Worm (Caenorhabditis elegans): Measurements from ENCODE around the gene Y46H3A.5.

The Y46H3A.5 gene

ce11 chrV:1821287-1821686, 6.6 kb upstream of the Y46H3A.5 start, which contains the start of the genes gly-7 and mrpl-39:
TSS of gene gly-7 (minus strand) at chrV:1821323.
TSS of gene mrpl-39 (plus strand) at chrV:1821579.
- TF ChIP-seq klf-2 (GFP tag; conservative IDR thresholded peaks at IDR 0.05) (0 out of 2 replicates have a peak, but pooled peaks have one; percentile 53), ztf-29 (GFP tag; IDR thresholded peaks at IDR 0.05) (no peak), tab-1 (GFP tag; IDR thresholded peaks at IDR 0.05) (peak; percentile 67; the same call in 1 of the 2 replicates), cog-1 (tag; optimal IDR thresholded peaks at IDR 0.05) (no peak), T22C8.4 (GFP tag; IDR thresholded peaks at IDR 0.05) (no peak), ztf-23 (GFP tag; IDR thresholded peaks at IDR 0.05) (peak; percentile 76), ref-1 (GFP tag; conservative IDR thresholded peaks at IDR 0.05) (0 out of 2 replicates have a peak, but pooled peaks have one; percentile 37), med-1 (GFP tag; optimal IDR thresholded peaks at IDR 0.05; ENCODE audit: insufficient read depth) (peak; percentile 81), flt-1 (GFP tag; IDR thresholded peaks at IDR 0.05) (peak; percentile 46; the same call in 1 of the 2 replicates)

ce11 chrV:1820749-1821148, 6.1 kb upstream of the Y46H3A.5 start:
- TF ChIP-seq flt-1 (GFP tag; IDR thresholded peaks at IDR 0.05), result no peak
- no peak for TF ChIP-seq ztf-23 (GFP tag; IDR thresholded peaks at IDR 0.05)
- TF ChIP-seq cog-1 (tag; optimal IDR thresholded peaks at IDR 0.05), result no peak

- no peak for TF ChIP-seq T22C8.4 (GFP tag; IDR thresholded peaks at IDR 0.05)
- no peak for TF ChIP-seq cog-1 (tag; optimal IDR thresholded peaks at IDR 0.05)
- no peak for TF ChIP-seq ref-1 (GFP tag; conservative IDR thresholded peaks at IDR 0.05)
- TF ChIP-seq ztf-23 (GFP tag; IDR thresholded peaks at IDR 0.05), result no peak
- TF ChIP-seq klf-2 (GFP tag; conservative IDR thresholded peaks at IDR 0.05), result no peak
- no peak for TF ChIP-seq med-1 (GFP tag; optimal IDR thresholded peaks at IDR 0.05; ENCODE audit: insufficient read depth)
- no peak for TF ChIP-seq tab-1 (GFP tag; IDR thresholded peaks at IDR 0.05)
- TF ChIP-seq flt-1 (GFP tag; IDR thresholded peaks at IDR 0.05), result no peak
- TF ChIP-seq ztf-29 (GFP tag; IDR thresholded peaks at IDR 0.05), result no peak
These were observed 5.3 kb upstream of the Y46H3A.5 start for ce11 chrV:1820016-1820415.

ce11 chrV:1811035-1811434, 3.6 kb downstream of the Y46H3A.5 start, which contains the start of gene Y46H3A.4:
TSS of gene Y46H3A.4 (minus strand) at chrV:1811135.
- TF ChIP-seq tab-1 (GFP tag; IDR thresholded peaks at IDR 0.05) (no peak), cog-1 (tag; optimal IDR thresholded peaks at IDR 0.05) (no peak), ref-1 (GFP tag; conservative IDR thresholded peaks at IDR 0.05) (no peak), flt-1 (GFP tag; IDR thresholded peaks at IDR 0.05) (no peak), T22C8.4 (GFP tag; IDR thresholded peaks at IDR 0.05) (no peak), klf-2 (GFP tag; conservative IDR thresholded peaks at IDR 0.05) (no peak), ztf-29 (GFP tag; IDR thresholded peaks at IDR 0.05) (no peak), med-1 (GFP tag; optimal IDR thresholded peaks at IDR 0.05; ENCODE audit: insufficient read depth) (no peak), ztf-23 (GFP tag; IDR thresholded peaks at IDR 0.05) (no peak)

ce11 chrV:1807160-1807559, 7.5 kb downstream of the Y46H3A.5 start, which contains the start of gene srt-42:
TSS of gene srt-42 (plus strand) at chrV:1807460.
- TF ChIP-seq klf-2 (GFP tag; conservative IDR thresholded peaks at IDR 0.05), result no peak

- TF ChIP-seq klf-2 (GFP tag; conservative IDR thresholded peaks at IDR 0.05) (no peak), tab-1 (GFP tag; IDR thresholded peaks at IDR 0.05) (no peak), ztf-29 (GFP tag; IDR thresholded peaks at IDR 0.05) (no peak), med-1 (GFP tag; optimal IDR thresholded peaks at IDR 0.05; ENCODE audit: insufficient read depth) (no peak), cog-1 (tag; optimal IDR thresholded peaks at IDR 0.05) (no peak), T22C8.4 (GFP tag; IDR thresholded peaks at IDR 0.05) (no peak), ztf-23 (GFP tag; IDR thresholded peaks at IDR 0.05) (no peak), flt-1 (GFP tag; IDR thresholded peaks at IDR 0.05) (no peak), ref-1 (GFP tag; conservative IDR thresholded peaks at IDR 0.05) (no peak)
These were observed 8.9 kb downstream of the Y46H3A.5 start for ce11 chrV:1805724-1806316.

- TF ChIP-seq ztf-23 (GFP tag; IDR thresholded peaks at IDR 0.05) (0 out of 2 replicates have a peak, but pooled peaks have one; percentile 26), med-1 (GFP tag; optimal IDR thresholded peaks at IDR 0.05; ENCODE audit: insufficient read depth) (no peak)
These were observed 9.8 kb downstream of the Y46H3A.5 start, which contains the start of the genes hsp-16.2 and hsp-16.41 for ce11 chrV:1804645-1805559. TSS of gene hsp-16.2 (minus strand) at chrV:1804957. TSS of gene hsp-16.41 (plus strand) at chrV:1805178.

- TF ChIP-seq med-1 (GFP tag; optimal IDR thresholded peaks at IDR 0.05; ENCODE audit: insufficient read depth) (no peak), ztf-29 (GFP tag; IDR thresholded peaks at IDR 0.05) (no peak), flt-1 (GFP tag; IDR thresholded peaks at IDR 0.05) (no peak), ztf-23 (GFP tag; IDR thresholded peaks at IDR 0.05) (no peak), tab-1 (GFP tag; IDR thresholded peaks at IDR 0.05) (no peak), cog-1 (tag; optimal IDR thresholded peaks at IDR 0.05) (no peak), T22C8.4 (GFP tag; IDR thresholded peaks at IDR 0.05) (no peak), klf-2 (GFP tag; conservative IDR thresholded peaks at IDR 0.05) (no peak), ref-1 (GFP tag; conservative IDR thresholded peaks at IDR 0.05) (no peak)
These were observed 10.6 kb downstream of the Y46H3A.5 start for ce11 chrV:1804034-1804542.

ce11 chrV:1803043-1803442, 11.6 kb downstream of the Y46H3A.5 start, which contains the start of gene srt-41:
TSS of gene srt-41 (minus strand) at chrV:1803143.
- TF ChIP-seq cog-1 (tag; optimal IDR thresholded peaks at IDR 0.05), result no peak
- TF ChIP-seq klf-2 (GFP tag; conservative IDR thresholded peaks at IDR 0.05), result no peak
- TF ChIP-seq ztf-23 (GFP tag; IDR thresholded peaks at IDR 0.05), result no peak
- TF ChIP-seq ztf-29 (GFP tag; IDR thresholded peaks at IDR 0.05), result no peak
- TF ChIP-seq med-1 (GFP tag; optimal IDR thresholded peaks at IDR 0.05; ENCODE audit: insufficient read depth), result no peak
- TF ChIP-seq tab-1 (GFP tag; IDR thresholded peaks at IDR 0.05), result no peak

Data from whole organism, midembryonic.